Worm (Caenorhabditis elegans) whole organism, late embryonic: ENCODE results near the gene hpo-15.

Experiments
- C08G9.2 ChIP-seq: sonication (generic microtip); optimal IDR thresholded peaks from 2 replicates; lab custom pipeline; 2016; ENCODE audit warnings: mild to moderate bottlenecking, missing genetic modification characterization, moderate library complexity, missing compliant biosample characterization
- C38D4.7 ChIP-seq: fragments of 200-800 bp; sonication (Bioruptor generic); optimal IDR thresholded peaks from 2 replicates; lab custom pipeline; 2018; ENCODE audit warnings: mild to moderate bottlenecking, missing genetic modification characterization, moderate library complexity, missing compliant biosample characterization
- F13H6.1 ChIP-seq: sonication (generic microtip); optimal IDR thresholded peaks from 2 replicates; lab custom pipeline; 2016; ENCODE audit warnings: missing genetic modification characterization, missing compliant biosample characterization
- K09A11.1 ChIP-seq: sonication (generic microtip); optimal IDR thresholded peaks from 2 replicates; lab custom pipeline; 2017; ENCODE audit warnings: antibody characterized with exemption, mild to moderate bottlenecking, missing genetic modification characterization, missing compliant biosample characterization; ENCODE audit not compliant: insufficient read depth
- T23F11.4 ChIP-seq: fragments of 200-800 bp; sonication (Bioruptor generic); optimal IDR thresholded peaks from 2 replicates; lab custom pipeline; 2018; ENCODE audit warnings: mild to moderate bottlenecking, missing genetic modification characterization, missing compliant biosample characterization
- Y22D7AL.16 ChIP-seq: sonication (generic microtip); optimal IDR thresholded peaks from 2 replicates; lab custom pipeline; 2016; ENCODE audit warnings: missing genetic modification characterization, missing compliant biosample characterization
- ama-1 ChIP-seq: fragments of 150-350 bp; optimal IDR thresholded peaks from 2 replicates; lab custom pipeline; 2014
- ceh-18 ChIP-seq: sonication (generic microtip); optimal IDR thresholded peaks from 2 replicates; lab custom pipeline; 2016; ENCODE audit warnings: missing genetic modification characterization, missing compliant biosample characterization
- ceh-19 ChIP-seq: fragments of 200-800 bp; sonication (Bioruptor generic); optimal IDR thresholded peaks from 2 replicates; lab custom pipeline; 2018; ENCODE audit warnings: mild to moderate bottlenecking, missing genetic modification characterization, missing compliant biosample characterization
- ceh-2 ChIP-seq: sonication (generic microtip); optimal IDR thresholded peaks from 2 replicates; lab custom pipeline; 2016; ENCODE audit warnings: missing genotype, missing genetic modification characterization, missing compliant biosample characterization
- ceh-31 ChIP-seq: sonication (generic microtip); optimal IDR thresholded peaks from 2 replicates; lab custom pipeline; 2016; ENCODE audit warnings: missing genetic modification characterization, missing compliant biosample characterization
- ceh-34 ChIP-seq: sonication (generic microtip); optimal IDR thresholded peaks from 2 replicates; lab custom pipeline; 2016; ENCODE audit warnings: mild to moderate bottlenecking, missing genetic modification characterization, missing compliant biosample characterization
- ceh-45 ChIP-seq: fragments of 200-800 bp; sonication (Bioruptor generic); IDR thresholded peaks from 2 replicates; pipeline ENCODE4 v1.3.6; 2022; ENCODE audit warnings: missing genetic modification reagents, missing genetic modification characterization, missing compliant biosample characterization
- ceh-6 ChIP-seq: fragments of 200-800 bp; sonication (Bioruptor generic); optimal IDR thresholded peaks from 2 replicates; lab custom pipeline; 2018; ENCODE audit warnings: mild to moderate bottlenecking, missing genetic modification characterization, missing compliant biosample characterization
- ceh-9 ChIP-seq: sonication (generic microtip); optimal IDR thresholded peaks from 2 replicates; lab custom pipeline; 2016; ENCODE audit warnings: mild to moderate bottlenecking, missing genetic modification characterization, inconsistent platforms, missing compliant biosample characterization
- che-1 ChIP-seq: sonication (generic microtip); optimal IDR thresholded peaks from 2 replicates; lab custom pipeline; 2016; ENCODE audit warnings: mild to moderate bottlenecking, missing genetic modification characterization, missing compliant biosample characterization
- dve-1 ChIP-seq: sonication (generic microtip); optimal IDR thresholded peaks from 2 replicates; lab custom pipeline; 2017; ENCODE audit warnings: antibody characterized with exemption, mild to moderate bottlenecking, missing genetic modification characterization, missing compliant biosample characterization
- elt-2 ChIP-seq: sonication (generic microtip); optimal IDR thresholded peaks from 2 replicates; lab custom pipeline; 2016; ENCODE audit warnings: missing genetic modification reagents, missing genetic modification characterization, missing compliant biosample characterization
- eyg-1 ChIP-seq: sonication (generic microtip); optimal IDR thresholded peaks from 2 replicates; lab custom pipeline; 2016; ENCODE audit warnings: missing genotype, missing genetic modification characterization, missing compliant biosample characterization
- fax-1 ChIP-seq: sonication (generic microtip); optimal IDR thresholded peaks from 2 replicates; lab custom pipeline; 2016; ENCODE audit warnings: missing genotype, missing genetic modification characterization, missing compliant biosample characterization
- fkh-6 ChIP-seq: sonication (generic microtip); optimal IDR thresholded peaks from 2 replicates; lab custom pipeline; 2016; ENCODE audit warnings: missing genetic modification characterization, missing compliant biosample characterization
- hlh-13 ChIP-seq: fragments of 200-800 bp; sonication (Bioruptor generic); optimal IDR thresholded peaks from 2 replicates; lab custom pipeline; 2018; ENCODE audit warnings: mild to moderate bottlenecking, missing genetic modification characterization, missing compliant biosample characterization
- hlh-15 ChIP-seq: sonication (generic microtip); optimal IDR thresholded peaks from 2 replicates; lab custom pipeline; 2016; ENCODE audit warnings: missing genetic modification characterization, missing compliant biosample characterization
- hlh-8 ChIP-seq: sonication (generic microtip); optimal IDR thresholded peaks from 2 replicates; lab custom pipeline; 2016; ENCODE audit warnings: missing genotype, missing genetic modification characterization, missing compliant biosample characterization
- lim-6 ChIP-seq: sonication (generic microtip); optimal IDR thresholded peaks from 2 replicates; lab custom pipeline; 2016; ENCODE audit warnings: missing genetic modification characterization, missing compliant biosample characterization
- lin-11 ChIP-seq: fragments of 200-800 bp; sonication (Bioruptor generic); optimal IDR thresholded peaks from 2 replicates; lab custom pipeline; 2018; ENCODE audit warnings: mild to moderate bottlenecking, missing genetic modification characterization, missing compliant biosample characterization
- madf-2 ChIP-seq: sonication (generic microtip); optimal IDR thresholded peaks from 2 replicates; lab custom pipeline; 2017; ENCODE audit warnings: missing genetic modification characterization, missing compliant biosample characterization
- mec-3 ChIP-seq: sonication (generic microtip); optimal IDR thresholded peaks from 2 replicates; lab custom pipeline; 2016; ENCODE audit warnings: borderline replicate concordance, missing genetic modification characterization, missing compliant biosample characterization
- nfya-1 ChIP-seq: sonication (generic microtip); optimal IDR thresholded peaks from 2 replicates; lab custom pipeline; 2017; ENCODE audit warnings: missing genetic modification characterization, mild to moderate bottlenecking, missing compliant biosample characterization, antibody characterized with exemption, moderate library complexity
- nhr-232 ChIP-seq: sonication (generic microtip); optimal IDR thresholded peaks from 2 replicates; lab custom pipeline; 2016; ENCODE audit warnings: missing genetic modification characterization, missing compliant biosample characterization
- npax-4 ChIP-seq: sonication (generic microtip); optimal IDR thresholded peaks from 2 replicates; lab custom pipeline; 2016; ENCODE audit warnings: missing genetic modification characterization, missing compliant biosample characterization
- pha-2 ChIP-seq: sonication (generic microtip); optimal IDR thresholded peaks from 2 replicates; lab custom pipeline; 2017; ENCODE audit warnings: mild to moderate bottlenecking, missing genetic modification characterization, missing compliant biosample characterization
- rnt-1 ChIP-seq: sonication (generic microtip); optimal IDR thresholded peaks from 2 replicates; lab custom pipeline; 2016; ENCODE audit warnings: missing genetic modification characterization, missing compliant biosample characterization
- sdc-2 ChIP-seq: sonication (generic microtip); optimal IDR thresholded peaks from 2 replicates; lab custom pipeline; 2016; ENCODE audit warnings: missing genotype, missing genetic modification characterization, missing compliant biosample characterization
- sox-2 ChIP-seq: fragments of 200-800 bp; sonication (Bioruptor generic); IDR thresholded peaks from 2 replicates; pipeline ENCODE4 v1.3.6; 2022; ENCODE audit warnings: missing genetic modification reagents, missing genetic modification characterization, missing compliant biosample characterization
- sox-4 ChIP-seq: sonication (generic microtip); optimal IDR thresholded peaks from 2 replicates; lab custom pipeline; 2017; ENCODE audit warnings: mild to moderate bottlenecking, missing genetic modification characterization, inconsistent platforms, missing compliant biosample characterization
- syd-9 ChIP-seq: sonication (generic microtip); optimal IDR thresholded peaks from 2 replicates; lab custom pipeline; 2016; ENCODE audit warnings: mild to moderate bottlenecking, missing genetic modification characterization, moderate library complexity, missing compliant biosample characterization
- tbx-2 ChIP-seq: sonication (generic microtip); optimal IDR thresholded peaks from 2 replicates; lab custom pipeline; 2016; ENCODE audit warnings: missing genetic modification characterization, missing compliant biosample characterization
- tbx-7 ChIP-seq: sonication (generic microtip); optimal IDR thresholded peaks from 2 replicates; lab custom pipeline; 2016; ENCODE audit warnings: missing genotype, missing genetic modification characterization, missing compliant biosample characterization
- ttx-3 ChIP-seq: sonication (generic microtip); optimal IDR thresholded peaks from 2 replicates; lab custom pipeline; 2016; ENCODE audit warnings: missing genetic modification reagents, missing genetic modification characterization, missing compliant biosample characterization
- unc-3 ChIP-seq, 2 experiments: fragments of 200-800 bp in 1 of 2; sonication (Bioruptor generic) in 1 of 2; sonication (generic microtip) in 1 of 2; conservative IDR thresholded peaks in 1 of 2; optimal IDR thresholded peaks in 1 of 2; 2 replicates each; pipeline versions ENCODE4 v1.3.6 to Lab custom; 2016 to 2022; ENCODE audit warnings: missing compliant biosample characterization in 2 of 2, missing genetic modification characterization in 2 of 2, missing genetic modification reagents in 1 of 2
- unc-55 ChIP-seq: sonication (generic microtip); optimal IDR thresholded peaks from 2 replicates; lab custom pipeline; 2017; ENCODE audit warnings: missing biosample characterization, missing genetic modification reagents, missing genetic modification characterization
- unc-86 ChIP-seq: sonication (generic microtip); optimal IDR thresholded peaks from 2 replicates; lab custom pipeline; 2016; ENCODE audit warnings: missing genetic modification characterization, missing compliant biosample characterization
- zip-5 ChIP-seq: sonication (generic microtip); optimal IDR thresholded peaks from 2 replicates; lab custom pipeline; 2016; ENCODE audit warnings: missing genetic modification characterization, missing compliant biosample characterization

Gene hpo-15

DNA sequence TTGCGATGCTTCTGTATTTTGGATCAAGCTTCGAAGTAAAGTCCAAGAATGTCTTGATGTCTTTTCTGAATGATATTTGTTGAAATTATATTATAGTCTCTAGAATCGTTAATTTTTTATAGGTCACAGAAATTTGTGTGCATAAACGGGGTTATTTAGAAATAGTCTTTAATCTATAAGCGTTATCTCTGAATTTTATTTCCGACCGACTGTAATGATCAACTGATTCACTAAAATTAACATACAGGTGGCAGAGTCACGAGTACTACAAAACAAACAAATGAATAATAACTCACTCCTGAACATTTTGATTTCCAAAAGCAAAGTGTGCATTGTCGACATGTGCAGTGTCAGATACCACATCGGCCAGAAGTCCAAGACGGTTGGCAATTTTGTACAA, 1.9 kb downstream of the hpo-15 start:
- TF ChIP-seq C08G9.2 (tag; lab: Kevin White, UChicago) (no peak), ceh-18 (no peak)
- TF ChIP-seq, all 69 proteins: peak for 0

DNA sequence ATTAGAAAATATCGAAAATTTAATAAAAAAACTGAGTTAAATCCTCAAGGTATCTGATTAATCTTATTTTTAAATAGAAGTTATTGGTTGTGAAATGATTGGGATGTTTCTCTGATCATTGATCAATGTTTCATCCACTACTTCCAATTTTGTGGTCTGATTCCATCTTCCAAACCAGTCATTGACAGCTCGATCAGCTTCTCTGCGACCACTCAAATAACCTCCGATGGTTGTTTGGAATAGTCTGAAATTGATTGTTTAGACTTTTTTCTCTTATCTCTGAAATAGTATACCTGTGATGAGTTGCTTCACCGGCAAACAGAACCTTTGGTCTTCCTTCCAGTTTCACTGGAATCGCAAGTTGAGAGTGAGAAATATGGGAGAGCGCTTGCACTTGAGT, 3.7 kb downstream of the hpo-15 start:
- TF ChIP-seq pha-2, result no peak
- no peak for TF ChIP-seq K09A11.1 (tag; lab: Kevin White, UChicago)
- no peak for TF ChIP-seq sdc-2 (tag; lab: Kevin White, UChicago)
- no peak for TF ChIP-seq hlh-8 (tag; lab: Kevin White, UChicago)
- no peak for TF ChIP-seq ceh-31
- TF ChIP-seq hlh-13 (GFP tag; lab: Kevin White, UChicago), result no peak
- TF ChIP-seq ceh-18, result no peak
- TF ChIP-seq lim-6 (tag; lab: Kevin White, UChicago), result no peak

DNA sequence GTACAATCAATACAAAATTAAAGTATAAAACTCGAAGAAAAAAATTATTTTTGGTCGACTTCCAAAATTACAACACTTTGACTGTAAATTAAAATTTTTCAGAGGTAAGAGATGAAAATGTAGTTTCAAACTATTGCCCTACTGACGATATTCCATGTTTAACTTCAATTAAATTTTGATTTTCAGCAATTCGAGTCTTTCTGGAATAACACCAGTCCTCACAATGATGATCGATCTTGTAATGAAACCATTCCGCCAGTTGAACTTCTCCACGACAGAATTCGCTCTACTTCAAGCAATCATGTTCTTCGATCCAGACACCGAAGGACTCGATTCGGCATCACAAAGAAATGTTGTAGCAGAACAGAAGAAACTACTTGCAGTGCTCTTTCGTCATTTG, 4.5 kb downstream of the hpo-15 start:
- no peak for TF ChIP-seq hlh-8 (tag; lab: Kevin White, UChicago)
- TF ChIP-seq, all 69 proteins: peak for 0

DNA sequence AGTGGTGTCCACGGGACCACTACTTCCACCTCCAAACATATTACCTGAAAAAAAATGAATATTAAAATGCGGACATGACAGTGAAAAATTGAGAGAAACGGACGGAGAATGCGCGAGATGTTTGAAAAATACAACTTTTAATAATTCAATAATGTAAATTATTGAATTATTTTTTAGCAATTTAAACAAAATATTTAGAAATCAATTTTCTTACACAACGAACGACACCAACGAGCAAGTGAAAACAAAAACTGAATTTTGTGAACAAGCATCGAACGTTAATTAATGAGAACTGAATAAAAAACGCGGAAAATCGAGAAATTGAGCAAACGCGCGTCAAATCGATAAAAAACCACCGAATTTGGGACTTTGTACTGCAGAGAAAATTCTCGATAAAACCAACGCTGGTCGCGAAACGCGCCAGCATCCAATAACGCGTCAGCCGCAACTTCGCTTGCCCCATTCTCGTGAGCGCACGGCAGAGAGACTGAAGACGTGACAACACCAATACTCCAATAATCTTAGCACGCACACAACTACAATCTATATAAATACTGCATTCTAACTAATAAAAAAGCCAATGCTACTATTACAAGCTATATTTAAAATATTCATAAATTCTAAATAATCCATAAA, 8.7 kb downstream of the hpo-15 start, which contains the start of the genes dnj-19 and nhr-47:
Gene dnj-19, minus strand, starts transcription at position 51 of the 636 bp plus-strand sequence.
Gene nhr-47, plus strand, starts transcription at position 447 of the 636 bp plus-strand sequence.
- TF ChIP-seq rnt-1 (tag; lab: Kevin White, UChicago), result peak; percentile 30
- TF ChIP-seq madf-2 (tag; lab: Kevin White, UChicago), result peak; percentile 64
- peak; percentile 7 for TF ChIP-seq dve-1 (tag; lab: Kevin White, UChicago)
- TF ChIP-seq Y22D7AL.16, result peak; percentile 49
- TF ChIP-seq ttx-3 (tag; lab: Kevin White, UChicago), result peak; percentile 26
- TF ChIP-seq npax-4 (tag; lab: Kevin White, UChicago), result no peak
- TF ChIP-seq mec-3, result no peak
- peak; percentile 54; the same call in 1 of the 2 replicates for TF ChIP-seq unc-3 (GFP tag; conservative IDR thresholded peaks at IDR 0.05; lab: Robert Waterston, UW)
- no peak for TF ChIP-seq unc-3 (tag; optimal IDR thresholded peaks at IDR 0.05; lab: Kevin White, UChicago)
- peak; percentile 44 for TF ChIP-seq ceh-18
- peak; percentile 76 for TF ChIP-seq nfya-1 (tag; lab: Kevin White, UChicago)
- TF ChIP-seq sox-4 (tag; lab: Kevin White, UChicago), result peak; percentile 16
- no peak for TF ChIP-seq eyg-1 (tag; lab: Kevin White, UChicago)
- TF ChIP-seq ceh-6 (GFP tag; lab: Kevin White, UChicago), result no peak
- TF ChIP-seq lim-6 (tag; lab: Kevin White, UChicago), result no peak
- no peak for TF ChIP-seq fax-1 (tag; lab: Kevin White, UChicago)
- TF ChIP-seq fkh-6, result no peak
- TF ChIP-seq tbx-2 (tag; lab: Kevin White, UChicago), result peak; percentile 64
- peak; percentile 29 for TF ChIP-seq nhr-232 (tag; lab: Kevin White, UChicago)
- no peak for TF ChIP-seq pha-2
- peak; percentile 32; the same call in 1 of the 2 replicates for TF ChIP-seq ceh-45 (GFP tag; lab: Robert Waterston, UW)
- peak; percentile 81 for TF ChIP-seq ceh-31
- TF ChIP-seq unc-86, result peak; percentile 61
- TF ChIP-seq lin-11, result no peak
- peak; percentile 46 for TF ChIP-seq C38D4.7 (GFP tag; lab: Kevin White, UChicago)
- TF ChIP-seq sox-2 (GFP tag; lab: Robert Waterston, UW), result no peak
- TF ChIP-seq tbx-7 (tag; lab: Kevin White, UChicago), result no peak
- TF ChIP-seq T23F11.4 (GFP tag; lab: Kevin White, UChicago), result peak; percentile 61
- TF ChIP-seq unc-55 (GFP tag; lab: Kevin White, UChicago), result peak; percentile 61
- no peak for TF ChIP-seq zip-5 (tag; lab: Kevin White, UChicago)
- peak; percentile 12 for TF ChIP-seq syd-9
- peak; percentile 29 for TF ChIP-seq ceh-2
- TF ChIP-seq ceh-19 (GFP tag; lab: Kevin White, UChicago), result peak; percentile 35
- TF ChIP-seq ceh-34 (tag; lab: Kevin White, UChicago), result peak; percentile 83
- peak; percentile 38 for TF ChIP-seq F13H6.1
- TF ChIP-seq sdc-2 (tag; lab: Kevin White, UChicago), result peak; percentile 18
- TF ChIP-seq ceh-9 (tag; lab: Kevin White, UChicago), result no peak
- no peak for TF ChIP-seq che-1
- peak; percentile 37 for TF ChIP-seq K09A11.1 (tag; lab: Kevin White, UChicago)
- no peak for TF ChIP-seq ama-1
- no peak for TF ChIP-seq hlh-15 (tag; lab: Kevin White, UChicago)
- TF ChIP-seq elt-2 (tag; lab: Kevin White, UChicago), result peak; percentile 74
